Fruit fly (Drosophila melanogaster) whole organism: ENCODE results near the gene Mal-B2.

Source experiments
- CG8478 ChIP-seq: fragments of >200 bp; optimal IDR thresholded peaks from 2 replicates; lab custom pipeline; 2018; ENCODE audit warnings: inconsistent platforms
- Dll ChIP-seq: fragments of >200 bp; optimal IDR thresholded peaks from 2 replicates; lab custom pipeline; 2017
- EcR ChIP-seq, 2 experiments: fragments of >200 bp; optimal IDR thresholded peaks; 2 replicates each; lab custom pipeline; 2017; ENCODE audit warnings: missing biosample characterization in 2 of 2, missing genetic modification characterization in 2 of 2, missing genetic modification reagents in 2 of 2
- pan ChIP-seq: fragments of >200 bp; optimal IDR thresholded peaks from 2 replicates; lab custom pipeline; 2017
- psq ChIP-seq: fragments of >200 bp; optimal IDR thresholded peaks from 2 replicates; lab custom pipeline; 2017
- usp ChIP-seq: fragments of >200 bp; optimal IDR thresholded peaks from 2 replicates; lab custom pipeline; 2017; ENCODE audit warnings: missing biosample characterization, missing genetic modification characterization, mixed read lengths

The Mal-B2 gene

DNA sequence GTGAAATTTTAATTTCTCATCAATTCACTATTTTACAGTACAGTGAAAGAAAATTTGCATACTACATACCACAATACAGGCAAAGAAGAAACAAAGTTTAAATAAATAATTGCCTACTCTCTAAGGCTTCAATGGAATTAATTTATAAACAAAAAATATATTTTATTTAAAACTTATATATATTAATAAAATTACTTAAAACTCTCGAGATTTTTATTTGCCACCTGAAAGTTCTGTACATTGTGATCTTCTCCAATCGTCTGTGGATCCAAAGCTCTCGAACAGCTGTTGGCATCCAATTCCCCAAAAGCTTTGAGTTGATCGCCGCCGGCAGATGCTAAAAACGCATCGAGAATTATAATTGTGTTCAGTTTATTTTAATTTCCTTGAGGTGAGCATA is at the start of gene Mal-B2:
Mal-B2 (plus strand) TSS at position 301 of the 400 bp plus-strand sequence.
- TF ChIP-seq psq (lab: Kevin White, UChicago) (no peak), usp (GFP tag; lab: Kevin White, UChicago) (no peak), EcR (GFP tag; optimal IDR thresholded peaks at IDR 0.05; lab: Kevin White, UChicago) (no peak), Dll (lab: Kevin White, UChicago) (no peak), pan (lab: Kevin White, UChicago) (no peak), CG8478 (lab: Kevin White, UChicago) (no peak)

DNA sequence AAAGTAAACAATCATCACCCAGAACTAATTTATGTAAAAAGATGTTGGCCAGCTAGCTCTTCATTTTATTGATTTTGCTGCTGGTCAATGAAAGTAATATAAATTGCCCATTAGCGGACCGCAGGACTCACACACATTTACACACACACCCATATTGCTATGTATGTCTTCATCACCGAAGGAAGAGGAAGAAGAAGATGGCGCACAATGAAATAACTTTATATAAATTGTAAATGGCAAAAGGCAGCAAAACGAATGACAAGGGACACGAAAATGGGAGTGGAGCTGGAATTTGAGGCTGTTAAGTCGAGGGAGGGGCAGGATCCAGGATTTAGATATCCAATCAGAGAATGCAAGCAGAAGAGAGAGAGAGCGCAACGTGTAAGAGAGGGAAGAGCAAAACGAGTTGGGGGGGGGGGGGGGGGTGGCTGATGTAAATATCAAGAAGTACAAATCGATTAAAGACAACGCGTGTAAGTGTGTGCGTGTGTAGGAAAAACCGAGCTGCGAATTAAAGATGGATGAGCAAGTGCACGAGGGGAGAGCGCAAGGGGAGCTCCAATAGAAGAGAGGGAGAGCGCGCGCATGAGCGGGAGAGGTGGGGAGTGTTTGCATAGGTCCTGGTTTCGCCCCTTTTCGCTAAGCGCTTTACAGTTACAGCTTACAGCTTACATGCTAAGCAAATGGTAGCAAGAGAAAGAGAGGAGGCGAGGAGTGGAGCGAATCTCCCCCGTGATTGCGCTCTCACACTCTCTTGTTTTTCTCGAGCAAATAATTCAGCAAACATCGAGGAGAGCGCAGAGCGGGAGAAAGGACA is 45.3 kb upstream of the Mal-B2 start:
- TF ChIP-seq pan (lab: Kevin White, UChicago) (no peak), Dll (lab: Kevin White, UChicago) (peak; percentile 85), psq (lab: Kevin White, UChicago) (no peak)

DNA sequence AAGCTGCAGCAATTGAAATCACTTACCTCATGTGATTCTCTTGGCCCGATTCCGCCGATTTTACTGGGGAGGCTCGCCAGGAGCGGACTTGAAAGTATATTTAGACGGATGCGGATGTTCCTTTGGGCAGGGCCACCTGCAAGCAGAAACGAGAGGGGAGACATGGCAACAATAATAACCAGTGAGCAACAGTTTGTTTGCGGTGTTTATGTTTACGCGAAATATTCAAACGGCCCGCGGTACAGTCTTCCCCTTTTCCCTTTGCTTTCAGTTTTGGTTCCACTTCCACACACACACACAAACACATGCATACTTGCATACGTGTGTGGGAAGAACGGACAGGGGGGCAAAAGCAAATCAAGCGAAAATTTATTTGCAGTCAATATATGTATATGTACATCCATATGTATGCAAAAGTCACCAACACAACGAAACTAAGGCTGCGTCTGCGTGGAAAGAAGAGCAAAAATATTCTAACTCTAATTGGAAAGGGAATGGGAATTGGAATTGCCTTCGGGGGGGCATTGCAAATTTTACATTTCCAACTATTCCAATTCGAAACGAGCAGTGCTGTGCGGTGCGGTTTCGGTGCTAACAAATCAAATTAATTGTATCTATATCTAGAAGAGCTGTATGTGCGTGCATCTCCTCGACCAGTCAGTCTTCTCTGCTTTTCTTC is 43.6 kb upstream of the Mal-B2 start:
- TF ChIP-seq EcR (GFP tag; optimal IDR thresholded peaks at IDR 0.05; lab: Kevin White, UChicago) = no peak
- TF ChIP-seq Dll (lab: Kevin White, UChicago) = no peak
- no peak for TF ChIP-seq CG8478 (lab: Kevin White, UChicago)
- no peak for TF ChIP-seq psq (lab: Kevin White, UChicago)
- TF ChIP-seq pan (lab: Kevin White, UChicago) = no peak
- TF ChIP-seq usp (GFP tag; lab: Kevin White, UChicago) = no peak

- TF ChIP-seq Dll (lab: Kevin White, UChicago) (peak; percentile 92), usp (GFP tag; lab: Kevin White, UChicago) (no peak), psq (lab: Kevin White, UChicago) (peak; percentile 81)
These were observed 42.8 kb upstream of the Mal-B2 start for dm6 chr2L:11806701-11807674.

dm6 chr2L:11807697-11808226 is 42.0 kb upstream of the Mal-B2 start:
- TF ChIP-seq Dll (lab: Kevin White, UChicago) (peak; percentile 70), EcR (GFP tag; optimal IDR thresholded peaks at IDR 0.05; lab: Kevin White, UChicago) (peak in 1 of 2 experiments; percentile 29), CG8478 (lab: Kevin White, UChicago) (peak; percentile 32), psq (lab: Kevin White, UChicago) (no peak), usp (GFP tag; lab: Kevin White, UChicago) (no peak)

- TF ChIP-seq Dll (lab: Kevin White, UChicago) (no peak), pan (lab: Kevin White, UChicago) (no peak), EcR (GFP tag; optimal IDR thresholded peaks at IDR 0.05; lab: Kevin White, UChicago) (no peak), CG8478 (lab: Kevin White, UChicago) (no peak)
These were observed 41.4 kb upstream of the Mal-B2 start for dm6 chr2L:11808327-11808701.

- TF ChIP-seq pan (lab: Kevin White, UChicago) = no peak
- peak; percentile 89 for TF ChIP-seq Dll (lab: Kevin White, UChicago)
- TF ChIP-seq EcR (GFP tag; optimal IDR thresholded peaks at IDR 0.05; lab: Kevin White, UChicago) = no peak
- TF ChIP-seq psq (lab: Kevin White, UChicago) = no peak
- TF ChIP-seq usp (GFP tag; lab: Kevin White, UChicago) = no peak
- no peak for TF ChIP-seq CG8478 (lab: Kevin White, UChicago)
These were observed 40.8 kb upstream of the Mal-B2 start, which contains the start of gene crol for dm6 chr2L:11808702-11809583. Gene crol, minus strand, starts transcription at chr2L:11809438.

dm6 chr2L:11809823-11810222 is 39.9 kb upstream of the Mal-B2 start:
- TF ChIP-seq usp (GFP tag; lab: Kevin White, UChicago) (no peak), Dll (lab: Kevin White, UChicago) (no peak), EcR (GFP tag; optimal IDR thresholded peaks at IDR 0.05; lab: Kevin White, UChicago) (no peak), psq (lab: Kevin White, UChicago) (no peak), pan (lab: Kevin White, UChicago) (no peak), CG8478 (lab: Kevin White, UChicago) (no peak)

DNA sequence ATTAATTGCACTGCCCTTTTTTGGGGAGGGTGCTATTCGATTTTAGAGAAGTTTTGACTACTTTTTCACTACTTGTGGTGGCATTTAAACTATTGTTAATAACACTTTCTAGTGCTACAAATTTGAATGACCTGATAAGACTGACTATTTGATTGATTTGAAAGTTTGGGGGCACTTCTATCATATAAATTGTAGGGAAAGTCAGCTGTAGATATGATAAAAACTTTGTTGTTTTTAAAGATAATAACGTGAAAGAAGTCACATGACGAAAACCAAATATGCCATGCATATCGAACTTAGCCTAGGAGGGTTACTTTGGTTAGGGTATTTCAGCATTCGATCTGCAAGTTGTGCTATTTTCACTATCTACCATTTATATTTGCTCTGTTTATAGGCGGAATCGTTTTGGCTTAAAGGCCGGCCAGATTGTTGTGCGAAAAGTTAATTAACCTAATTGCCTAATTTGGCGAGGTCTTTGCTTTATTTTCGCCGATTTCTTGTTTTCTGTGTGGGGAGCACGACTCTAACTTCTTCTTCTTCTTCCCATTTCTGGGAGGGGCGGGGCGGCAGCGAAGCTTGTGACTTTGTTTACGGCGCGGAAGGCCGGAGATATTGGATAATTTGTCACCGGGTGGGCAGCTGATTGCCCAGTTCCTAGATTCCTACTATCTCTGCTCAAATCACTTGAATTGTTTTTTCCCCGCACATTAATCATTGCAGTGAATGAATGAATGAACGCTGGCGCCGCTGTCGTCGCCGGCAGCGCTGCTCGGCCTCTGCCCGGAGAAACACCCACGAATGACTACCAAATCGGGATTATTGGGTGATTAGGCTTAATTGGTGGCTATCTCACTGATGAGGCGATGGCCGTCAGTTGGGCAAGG is 36.7 kb upstream of the Mal-B2 start:
- TF ChIP-seq Dll (lab: Kevin White, UChicago) (peak; percentile 26), CG8478 (lab: Kevin White, UChicago) (no peak), EcR (GFP tag; optimal IDR thresholded peaks at IDR 0.05; lab: Kevin White, UChicago) (no peak), psq (lab: Kevin White, UChicago) (no peak), usp (GFP tag; lab: Kevin White, UChicago) (no peak), pan (lab: Kevin White, UChicago) (no peak)
